Fruit fly (Drosophila melanogaster): Measurements from ENCODE around the gene Cse1.

The Cse1 gene

dm6 chr2L:16824905-16825333, at the start of gene Cse1 (continued):
- TF ChIP-seq tna (GFP tag; IDR thresholded peaks at IDR 0.05; ENCODE audit: partially characterized antibody) (no peak), MESR4 (GFP tag; optimal IDR thresholded peaks at IDR 0.05) (peak; percentile 20), gro (GFP tag; optimal IDR thresholded peaks at IDR 0.05) (no peak), TFAM (GFP tag; optimal IDR thresholded peaks at IDR 0.05) (no peak), Scr (GFP tag; IDR thresholded peaks at IDR 0.05; ENCODE audit: partially characterized antibody) (peak; percentile 78), HLH3B (GFP tag; IDR thresholded peaks at IDR 0.05) (no peak), BEAF-32 (GFP tag; optimal IDR thresholded peaks at IDR 0.05) (peak; percentile 71), Mad (GFP tag; optimal IDR thresholded peaks at IDR 0.05) (no peak), CkIIα-i1 (GFP tag; IDR thresholded peaks at IDR 0.05) (no peak), pita (GFP tag; optimal IDR thresholded peaks at IDR 0.05) (no peak), CG2678 (tag; optimal IDR thresholded peaks at IDR 0.05) (no peak), gsb (GFP tag; IDR thresholded peaks at IDR 0.05) (no peak), tx (GFP tag; optimal IDR thresholded peaks at IDR 0.05) (no peak), CG30403 (GFP tag; optimal IDR thresholded peaks at IDR 0.05) (no peak), hth (optimal IDR thresholded peaks at IDR 0.05) (no peak), CG10321 (GFP tag; IDR thresholded peaks at IDR 0.05) (no peak), CG5245 (GFP tag; optimal IDR thresholded peaks at IDR 0.05) (no peak), lilli (GFP tag; optimal IDR thresholded peaks at IDR 0.05) (no peak), CG1233 (GFP tag; optimal IDR thresholded peaks at IDR 0.05) (no peak), HLHmδ (GFP tag; optimal IDR thresholded peaks at IDR 0.05) (no peak), Hand (GFP tag; optimal IDR thresholded peaks at IDR 0.05) (no peak), Pdp1 (GFP tag; optimal IDR thresholded peaks at IDR 0.05) (no peak), GATAe (GFP tag; conservative IDR thresholded peaks at IDR 0.05) (no peak), CG14860 (GFP tag; IDR thresholded peaks at IDR 0.05; ENCODE audit: partially characterized antibody) (no peak; the same call in 2 of the 3 replicates), unpg (GFP tag; optimal IDR thresholded peaks at IDR 0.05) (no peak), rib (GFP tag; IDR thresholded peaks at IDR 0.05) (peak; percentile 75; the same call in 1 of the 2 replicates), CG11456 (GFP tag; IDR thresholded peaks at IDR 0.05) (no peak), Med (GFP tag) (peak; percentile 59), CG6854 (GFP tag; optimal IDR thresholded peaks at IDR 0.05) (no peak), her (GFP tag; optimal IDR thresholded peaks at IDR 0.05) (no peak), p53 (GFP tag; optimal IDR thresholded peaks at IDR 0.05) (no peak), z (GFP tag; IDR thresholded peaks at IDR 0.05) (no peak), Ptx1 (GFP tag; IDR thresholded peaks at IDR 0.05) (no peak), CG12219 (GFP tag; optimal IDR thresholded peaks at IDR 0.05) (no peak)

dm6 chr2L:16868897-16869324, 43.9 kb upstream of the Cse1 start:
- TF ChIP-seq CG16863 (GFP tag; optimal IDR thresholded peaks at IDR 0.05), result no peak
- no peak for TF ChIP-seq HLH4C (GFP tag; IDR thresholded peaks at IDR 0.05; ENCODE audit: partially characterized antibody)
- TF ChIP-seq Chrac-16 (GFP tag; optimal IDR thresholded peaks at IDR 0.05), result no peak
- TF ChIP-seq yki (optimal IDR thresholded peaks at IDR 0.05), result no peak
- peak; percentile 46 for TF ChIP-seq Abd-B (GFP tag; optimal IDR thresholded peaks at IDR 0.05)
- TF ChIP-seq Dek (tag; optimal IDR thresholded peaks at IDR 0.05), result peak; percentile 27
- TF ChIP-seq MTF-1 (GFP tag; optimal IDR thresholded peaks at IDR 0.05; ENCODE audit: borderline replicate concordance), result no peak
- TF ChIP-seq CG11696 (GFP tag; IDR thresholded peaks at IDR 0.05), result no peak
- peak; percentile 61; the same call in 1 of the 2 replicates for TF ChIP-seq Atf6 (GFP tag; IDR thresholded peaks at IDR 0.05)
- no peak for TF ChIP-seq gt (GFP tag; IDR thresholded peaks at IDR 0.05)
- peak; percentile 9 for TF ChIP-seq gsb-n (tag; optimal IDR thresholded peaks at IDR 0.05)
- TF ChIP-seq Bteb2 (GFP tag; optimal IDR thresholded peaks at IDR 0.05), result no peak
- peak in 1 of 2 experiments; percentile 51 for TF ChIP-seq bsh (GFP tag; optimal IDR thresholded peaks at IDR 0.05)
- no peak for TF ChIP-seq CG31224 (GFP tag; IDR thresholded peaks at IDR 0.05)
- TF ChIP-seq H2.0 (GFP tag; IDR thresholded peaks at IDR 0.05), result peak; percentile 26; the same call in 1 of the 2 replicates
- TF ChIP-seq CG13296 (GFP tag; optimal IDR thresholded peaks at IDR 0.05), result peak; percentile 44
- no peak for TF ChIP-seq Dbx (GFP tag; IDR thresholded peaks at IDR 0.05)
- no peak for TF ChIP-seq repo (GFP tag; optimal IDR thresholded peaks at IDR 0.05)
- no peak for TF ChIP-seq sqz (GFP tag; optimal IDR thresholded peaks at IDR 0.05)
- no peak for TF ChIP-seq CG9215 (GFP tag; IDR thresholded peaks at IDR 0.05)
